Worm (Caenorhabditis elegans): Measurements from ENCODE around the gene K02D10.1.

DNA sequence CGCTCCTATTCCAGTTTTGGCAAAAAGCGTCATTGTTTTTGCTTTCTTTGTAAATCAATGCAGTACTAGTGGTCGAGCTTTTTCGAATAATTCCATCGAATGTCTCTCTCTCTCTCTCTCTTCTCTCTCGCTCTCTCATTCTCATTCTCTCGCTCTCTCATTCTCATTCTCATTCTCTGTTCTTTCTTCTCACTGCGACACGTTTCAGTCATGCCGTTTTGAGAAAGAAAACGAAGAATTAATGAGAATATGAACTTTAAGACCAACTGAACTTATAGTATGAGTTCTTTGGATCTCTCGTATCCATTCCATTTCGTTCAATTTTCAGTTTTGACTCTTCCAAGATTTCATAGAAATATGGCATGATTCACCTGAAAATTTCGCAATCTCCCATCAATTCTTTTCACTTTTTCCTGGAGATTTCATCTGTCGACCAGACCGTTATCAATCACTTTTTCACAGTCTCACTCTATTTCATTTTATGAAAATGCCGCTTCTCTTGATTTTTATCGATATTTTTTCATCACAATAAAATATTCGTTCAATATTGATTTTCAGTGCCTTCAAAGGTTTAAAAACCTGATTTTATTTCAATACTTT, 3.2 kb downstream of the K02D10.1 start:
- TF ChIP-seq him-1 (tag; optimal IDR thresholded peaks at IDR 0.05) (no peak), dao-5 (tag; optimal IDR thresholded peaks at IDR 0.05) (no peak)
